Worm (Caenorhabditis elegans) whole organism, L1 larva: Measurements from ENCODE around the gene lin-36.

ENCODE experiments used
- Y116A8C.19 ChIP-seq: sonication (generic microtip); optimal IDR thresholded peaks from 2 replicates; lab custom pipeline; 2016; ENCODE audit warnings: missing compliant biosample characterization, missing genetic modification characterization, borderline replicate concordance
- egl-27 ChIP-seq, 2 experiments: fragments of 150-350 bp in 1 of 2; sonication (generic microtip); optimal IDR thresholded peaks; 3 replicates each; lab custom pipeline; 2017 to 2018; ENCODE audit warnings: missing biosample characterization in 2 of 2, missing genetic modification characterization in 2 of 2, missing genetic modification reagents in 2 of 2
- lin-35 ChIP-seq, 2 experiments: fragments of 150-350 bp; optimal IDR thresholded peaks; 2 replicates each; lab custom pipeline; 2014; ENCODE audit warnings: missing biosample characterization in 2 of 2, missing genetic modification characterization in 2 of 2, missing genetic modification reagents in 2 of 2
- nhr-11 ChIP-seq: fragments of 150-350 bp; optimal IDR thresholded peaks from 2 replicates; lab custom pipeline; 2014; ENCODE audit warnings: missing biosample characterization, missing genetic modification characterization
- nhr-12 ChIP-seq: sonication (generic microtip); optimal IDR thresholded peaks from 2 replicates; lab custom pipeline; 2017; ENCODE audit warnings: missing biosample characterization, missing genetic modification characterization
- nhr-237 ChIP-seq: fragments of 150-350 bp; optimal IDR thresholded peaks from 2 replicates; lab custom pipeline; 2014; ENCODE audit warnings: missing biosample characterization, missing genetic modification characterization
- nhr-76 ChIP-seq: sonication (generic microtip); optimal IDR thresholded peaks from 2 replicates; lab custom pipeline; 2017; ENCODE audit warnings: missing biosample characterization, missing genetic modification characterization
- nhr-85 ChIP-seq: sonication (generic microtip); peaks from one replicate; lab custom pipeline; 2016; ENCODE audit warnings: missing genetic modification characterization, inconsistent platforms, missing compliant biosample characterization
- nhr-90 ChIP-seq: sonication (generic microtip); optimal IDR thresholded peaks from 2 replicates; lab custom pipeline; 2016; ENCODE audit warnings: mild to moderate bottlenecking, missing genetic modification characterization, missing compliant biosample characterization; ENCODE audit not compliant: poor library complexity
- snpc-4 ChIP-seq: fragments of 150-350 bp; optimal IDR thresholded peaks from 2 replicates; lab custom pipeline; 2014; ENCODE audit warnings: missing biosample characterization, missing genetic modification characterization
- unc-130 ChIP-seq: fragments of 150-350 bp; optimal IDR thresholded peaks from 2 replicates; lab custom pipeline; 2017; ENCODE audit warnings: missing biosample characterization, missing genetic modification characterization, inconsistent platforms
- ztf-11 ChIP-seq, 2 experiments: sonication (generic microtip); optimal IDR thresholded peaks; 2 replicates each; lab custom pipeline; 2016 to 2017; ENCODE audit warnings: missing genetic modification characterization in 2 of 2, missing biosample characterization in 1 of 2, missing compliant biosample characterization in 1 of 2

- TF ChIP-seq lin-35 (GFP tag; optimal IDR thresholded peaks at IDR 0.05; lab: Kevin White, UChicago), result no peak
- no peak for TF ChIP-seq egl-27 (tag; optimal IDR thresholded peaks at IDR 0.05; lab: Kevin White, UChicago)
- no peak for TF ChIP-seq unc-130 (tag; lab: Kevin White, UChicago)
- TF ChIP-seq Y116A8C.19 (tag; lab: Kevin White, UChicago), result no peak
- no peak for TF ChIP-seq nhr-237 (tag; lab: Kevin White, UChicago)
- TF ChIP-seq snpc-4 (tag; lab: Kevin White, UChicago), result no peak
- TF ChIP-seq nhr-90 (tag; lab: Kevin White, UChicago), result no peak
- TF ChIP-seq nhr-85 (tag; lab: Kevin White, UChicago), result no peak
- no peak for TF ChIP-seq nhr-76 (tag; lab: Kevin White, UChicago)
- TF ChIP-seq ztf-11 (tag; optimal IDR thresholded peaks at IDR 0.05; lab: Kevin White, UChicago), result no peak
- TF ChIP-seq nhr-12 (tag; lab: Kevin White, UChicago), result no peak
- TF ChIP-seq nhr-11 (tag; lab: Kevin White, UChicago), result no peak
Measured at ce11 chrIII:8004091-8004490, 16.6 kb downstream of the lin-36 start, which contains the start of gene C06G4.6.
